ENCODE assay signal across 2 worm cellular contexts in genomic region chrII:13260540-13260939, ce11.
TF ChIP-seq lines count a peak whose summit lies in the region.

No protein-coding gene starts in this region.

TF ChIP-seq in whole organism, L4 larva, 104 proteins besides CTCF, POLR2A, EP300 and RAD21:
- TF ChIP-seq F49E8.2 (tag; optimal IDR thresholded peaks at IDR 0.05; lab: Kevin White, UChicago; ENCODE audit: borderline replicate concordance) (peak; percentile 34), madf-9 (GFP tag; conservative IDR thresholded peaks at IDR 0.05; lab: Robert Waterston, UW) (no peak), aha-1 (tag; lab: Kevin White, UChicago) (no peak), R02D3.7 (tag; optimal IDR thresholded peaks at IDR 0.05; lab: Kevin White, UChicago) (no peak), zip-2 (tag; optimal IDR thresholded peaks at IDR 0.05; lab: Kevin White, UChicago) (no peak)

TF ChIP-seq in whole organism, young adult, 124 proteins besides CTCF, POLR2A, EP300 and RAD21:
- TF ChIP-seq efl-1 (GFP tag; optimal IDR thresholded peaks at IDR 0.05; lab: Kevin White, UChicago): peak; percentile 43
- peak; percentile 53 for TF ChIP-seq F49E8.2 (tag; optimal IDR thresholded peaks at IDR 0.05; lab: Kevin White, UChicago; ENCODE audit: insufficient read depth)
- TF ChIP-seq dpff-1 (tag; optimal IDR thresholded peaks at IDR 0.05; lab: Kevin White, UChicago): no peak
- TF ChIP-seq madf-6 (GFP tag; IDR thresholded peaks at IDR 0.05; lab: Robert Waterston, UW): peak; percentile 93
- TF ChIP-seq lin-54 (GFP tag; optimal IDR thresholded peaks at IDR 0.05; lab: Kevin White, UChicago): peak; percentile 56
- TF ChIP-seq lsl-1 (GFP tag; optimal IDR thresholded peaks at IDR 0.05; lab: Kevin White, UChicago): peak; percentile 92
- peak; percentile 38; the same call in 1 of the 2 replicates for TF ChIP-seq ceh-91 (GFP tag; IDR thresholded peaks at IDR 0.05; lab: Robert Waterston, UW)
- TF ChIP-seq ztf-22 (GFP tag; optimal IDR thresholded peaks at IDR 0.05; lab: Kevin White, UChicago): no peak
- no peak for TF ChIP-seq zim-3 (tag; optimal IDR thresholded peaks at IDR 0.05; lab: Kevin White, UChicago)
- TF ChIP-seq xnd-1 (tag; optimal IDR thresholded peaks at IDR 0.05; lab: Kevin White, UChicago): peak; percentile 85
- TF ChIP-seq snpc-3.4 (tag; optimal IDR thresholded peaks at IDR 0.05; lab: Kevin White, UChicago): peak; percentile 21
- TF ChIP-seq mcd-1 (GFP tag; IDR thresholded peaks at IDR 0.05; lab: Robert Waterston, UW): 0 out of 2 replicates have a peak, but pooled peaks have one; percentile 14
- peak; percentile 36 for TF ChIP-seq him-1 (tag; optimal IDR thresholded peaks at IDR 0.05; lab: Kevin White, UChicago)
- peak; percentile 61 for TF ChIP-seq madf-8 (GFP tag; conservative IDR thresholded peaks at IDR 0.05; lab: Robert Waterston, UW)
- TF ChIP-seq F33H1.4 (GFP tag; IDR thresholded peaks at IDR 0.05; lab: Robert Waterston, UW): peak; percentile 91
- TF ChIP-seq gei-17 (GFP tag; optimal IDR thresholded peaks at IDR 0.05; lab: Kevin White, UChicago): no peak
- TF ChIP-seq sea-2 (GFP tag; IDR thresholded peaks at IDR 0.05; lab: Robert Waterston, UW): no peak

Comparison
In these comparisons a context has a peak if more than half of its experiments do, and no peak if none do; other contexts are left out.
1. Of the 7 proteins assayed by ChIP-seq in both whole organism, young adult and whole organism, L4 larva: peak only in whole organism, young adult: none; only in whole organism, L4 larva: none; in both: F49E8.2; in neither: 6.